Fruit fly (Drosophila melanogaster): ENCODE measurements around the gene Tk.

The Tk gene

dm6 chr3R:11974631-11975030, 30.6 kb downstream of the Tk start, which contains the start of gene Tango9 (continued):
- TF ChIP-seq CG12104 (GFP tag; optimal IDR thresholded peaks at IDR 0.05) (no peak), CG12391 (tag; optimal IDR thresholded peaks at IDR 0.05) (peak; percentile 26), CG16863 (GFP tag; optimal IDR thresholded peaks at IDR 0.05) (no peak), slou (GFP tag; optimal IDR thresholded peaks at IDR 0.05) (no peak), ERR (GFP tag; optimal IDR thresholded peaks at IDR 0.05) (no peak), Hey (tag; optimal IDR thresholded peaks at IDR 0.05) (no peak), NC2β (GFP tag; optimal IDR thresholded peaks at IDR 0.05) (no peak), CG13775 (GFP tag; optimal IDR thresholded peaks at IDR 0.05) (no peak), Nf-YA (GFP tag; IDR thresholded peaks at IDR 0.05) (no peak), Oli (tag; optimal IDR thresholded peaks at IDR 0.05) (no peak), al (GFP tag; IDR thresholded peaks at IDR 0.05) (no peak), Dll (GFP tag; IDR thresholded peaks at IDR 0.05; ENCODE audit: partially characterized antibody) (no peak), Max (GFP tag; optimal IDR thresholded peaks at IDR 0.05) (no peak), CG1602 (GFP tag; optimal IDR thresholded peaks at IDR 0.05) (no peak), CG11456 (GFP tag; IDR thresholded peaks at IDR 0.05) (no peak), CG11504 (tag; optimal IDR thresholded peaks at IDR 0.05) (peak; percentile 47), CG10209 (GFP tag; optimal IDR thresholded peaks at IDR 0.05) (no peak), onecut (GFP tag; IDR thresholded peaks at IDR 0.05) (no peak), Usf (GFP tag; optimal IDR thresholded peaks at IDR 0.05) (no peak), CG14710 (tag; optimal IDR thresholded peaks at IDR 0.05) (peak; percentile 59), tap (tag; optimal IDR thresholded peaks at IDR 0.05) (no peak), CG12071 (GFP tag; optimal IDR thresholded peaks at IDR 0.05) (no peak), CG30020 (tag; optimal IDR thresholded peaks at IDR 0.05) (peak; percentile 11), CG15601 (tag; optimal IDR thresholded peaks at IDR 0.05) (no peak), dan (GFP tag; IDR thresholded peaks at IDR 0.05) (no peak), CG7928 (GFP tag; optimal IDR thresholded peaks at IDR 0.05) (no peak), CG14050 (GFP tag; IDR thresholded peaks at IDR 0.05) (no peak), stc (GFP tag; IDR thresholded peaks at IDR 0.05) (no peak), CG10321 (GFP tag; IDR thresholded peaks at IDR 0.05) (no peak), peb (GFP tag; IDR thresholded peaks at IDR 0.05) (no peak), ssp (GFP tag; IDR thresholded peaks at IDR 0.05) (0 out of 2 replicates have a peak, but pooled peaks have one; percentile 5), Aef1 (GFP tag; IDR thresholded peaks at IDR 0.05) (no peak), CG31224 (GFP tag; IDR thresholded peaks at IDR 0.05) (no peak), her (GFP tag; optimal IDR thresholded peaks at IDR 0.05) (peak; percentile 22), nerfin-2 (GFP tag; IDR thresholded peaks at IDR 0.05; ENCODE audit: partially characterized antibody) (no peak), sc (optimal IDR thresholded peaks at IDR 0.05) (no peak), sc (GFP tag; optimal IDR thresholded peaks at IDR 0.05) (no peak), CG12236 (GFP tag; optimal IDR thresholded peaks at IDR 0.05) (no peak), nmo (GFP tag; optimal IDR thresholded peaks at IDR 0.05) (peak; percentile 25), CG11696 (GFP tag; IDR thresholded peaks at IDR 0.05) (no peak), CG3847 (GFP tag; IDR thresholded peaks at IDR 0.05) (no peak), fru (optimal IDR thresholded peaks at IDR 0.05) (no peak), psq (GFP tag; optimal IDR thresholded peaks at IDR 0.05) (no peak), CG2889 (GFP tag; IDR thresholded peaks at IDR 0.05) (no peak), CG13296 (GFP tag; optimal IDR thresholded peaks at IDR 0.05) (no peak), tio (GFP tag; optimal IDR thresholded peaks at IDR 0.05) (no peak), hth (optimal IDR thresholded peaks at IDR 0.05) (no peak), zen (tag; optimal IDR thresholded peaks at IDR 0.05) (peak; percentile 10), CG17829 (tag; optimal IDR thresholded peaks at IDR 0.05) (peak; percentile 21), sisA (GFP tag; IDR thresholded peaks at IDR 0.05) (no peak), Ssrp (tag; optimal IDR thresholded peaks at IDR 0.05) (no peak), YL-1 (GFP tag; optimal IDR thresholded peaks at IDR 0.05) (peak; percentile 39), gcm (GFP tag; optimal IDR thresholded peaks at IDR 0.05) (no peak)
